Fruit fly (Drosophila melanogaster) S2 (cell line): ENCODE measurements around the gene CG5986.
A peak's percentile ranks its signal among the peaks of the same experiment; 100 is the strongest.

Source experiments
- CG8478 ChIP-seq: fragments of >200 bp; optimal IDR thresholded peaks from 2 replicates; lab custom pipeline; 2018
- CTCF ChIP-seq, 2 experiments: fragments of >200 bp; optimal IDR thresholded peaks; 2 replicates each; lab custom pipeline; 2018

DNA sequence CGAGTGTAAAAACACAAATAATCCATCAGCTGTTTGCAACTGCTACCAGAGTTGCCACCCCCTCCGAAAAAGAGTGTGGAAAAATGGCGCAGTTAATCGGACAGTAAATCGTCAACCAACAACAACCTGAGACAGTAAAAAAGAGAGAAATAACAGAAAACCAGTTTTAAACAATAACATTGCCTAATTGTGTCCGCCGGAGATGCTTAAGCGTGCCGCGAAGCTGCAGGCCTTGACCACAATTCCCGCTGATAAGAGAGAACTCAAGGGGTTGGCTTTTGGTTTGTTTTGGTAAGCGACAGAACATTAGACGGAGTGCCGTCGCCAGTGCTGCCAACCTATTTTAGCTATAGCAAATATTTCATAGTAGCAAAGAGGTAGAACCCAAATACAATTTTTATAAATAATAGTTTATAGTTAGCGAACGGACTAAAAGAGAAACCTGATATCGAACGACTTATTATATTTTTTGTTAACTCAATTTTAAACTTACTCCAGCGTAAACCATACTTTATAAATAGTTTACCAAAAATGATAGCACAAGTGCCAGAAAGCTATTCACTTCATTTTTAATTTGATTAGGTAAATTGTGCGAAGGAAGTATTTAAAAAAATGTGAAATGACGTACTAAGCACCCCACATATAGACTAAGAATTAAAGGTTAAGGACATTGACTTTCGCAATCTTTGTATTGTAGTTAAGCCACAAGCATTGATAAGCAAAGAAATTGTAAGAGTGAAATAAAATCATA lies 3.3 kb downstream of the CG5986 start, which contains the start of the genes Atg6 and Pisd:
- TF ChIP-seq CTCF (optimal IDR thresholded peaks at IDR 0.05; lab: Kevin White, UChicago) (peak in 1 of 2 experiments; percentile 55), CG8478 (lab: Kevin White, UChicago) (no peak)
